Fruit fly (Drosophila melanogaster) S2 (cell line): ENCODE data around the gene Hsc70-2.

ENCODE experiments used
- CG8478 ChIP-seq: fragments of >200 bp; optimal IDR thresholded peaks from 2 replicates; lab custom pipeline; 2018
- CTCF ChIP-seq, 2 experiments: fragments of >200 bp; optimal IDR thresholded peaks; 2 replicates each; lab custom pipeline; 2018

DNA sequence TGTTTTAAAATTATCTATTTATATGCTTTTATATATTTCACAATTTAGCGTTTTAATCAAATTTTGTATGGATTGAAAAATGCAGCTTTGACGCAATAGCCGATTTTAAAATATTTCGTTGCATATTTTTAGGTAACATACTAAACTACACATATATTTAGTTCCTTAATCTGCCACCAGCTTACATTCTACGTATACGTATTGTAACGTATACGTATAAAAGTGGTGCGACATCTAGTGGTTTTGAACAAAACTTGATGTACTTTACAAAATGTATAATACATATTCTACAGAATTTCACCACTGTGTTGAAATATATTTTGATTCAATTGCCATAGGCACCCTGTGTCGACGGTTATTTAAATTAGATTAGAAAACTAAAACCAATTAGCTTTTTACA, 33.7 kb downstream of the Hsc70-2 start:
- peak; percentile 95 to 97 for TF ChIP-seq CTCF (optimal IDR thresholded peaks at IDR 0.05; lab: Kevin White, UChicago)
- TF ChIP-seq CG8478 (lab: Kevin White, UChicago): no peak
